Worm (Caenorhabditis elegans): ENCODE measurements around the gene nhr-178.

Gene nhr-178

ce11 chrV:1578572-1579230, 29.1 kb downstream of the nhr-178 start:
- 0 out of 2 replicates have a peak, but pooled peaks have one; percentile 56 for TF ChIP-seq scrt-1 (GFP tag; IDR thresholded peaks at IDR 0.05)
- TF ChIP-seq F13C5.2 (tag; optimal IDR thresholded peaks at IDR 0.05), result no peak
- no peak for TF ChIP-seq B0310.2 (tag; optimal IDR thresholded peaks at IDR 0.05)
- no peak for TF ChIP-seq hmbx-1 (tag; optimal IDR thresholded peaks at IDR 0.05)
- no peak for TF ChIP-seq hnd-1 (tag; optimal IDR thresholded peaks at IDR 0.05)
- TF ChIP-seq hmg-4 (GFP tag; optimal IDR thresholded peaks at IDR 0.05), result peak; percentile 58

DNA sequence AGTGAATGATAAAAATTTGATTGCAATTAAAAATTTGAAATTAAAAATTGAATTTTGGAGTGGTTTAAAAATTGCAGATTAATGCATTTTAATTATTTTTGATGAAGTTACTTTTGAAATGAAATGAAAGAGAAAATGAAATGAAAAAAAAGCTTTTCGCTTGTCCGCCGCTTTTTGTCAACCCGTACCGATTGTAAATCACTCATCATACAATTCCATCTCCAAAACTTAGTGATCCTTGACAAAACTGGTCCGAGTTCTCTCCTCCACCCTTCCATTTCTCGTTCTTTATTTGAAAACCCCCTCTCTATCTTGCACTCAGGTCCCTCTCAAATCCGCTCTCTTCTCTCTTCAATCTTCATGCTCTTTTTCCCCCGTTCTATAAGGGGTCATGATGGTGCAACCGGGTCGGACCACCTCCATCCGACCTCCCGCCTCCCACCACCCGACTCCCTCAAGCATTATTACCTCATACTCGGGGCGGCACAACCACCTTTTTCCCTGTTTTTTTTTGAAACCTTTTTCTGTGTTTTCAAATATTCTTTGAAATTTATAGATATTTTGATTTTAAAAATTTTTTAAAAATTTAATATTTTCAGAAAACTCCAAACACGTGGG, 30.6 kb downstream of the nhr-178 start:
- TF ChIP-seq flt-1 (GFP tag; IDR thresholded peaks at IDR 0.05), result 0 out of 2 replicates have a peak, but pooled peaks have one; percentile 21
- TF ChIP-seq ceh-36 (tag; optimal IDR thresholded peaks at IDR 0.05), result no peak
- peak; percentile 11; the same call in 1 of the 2 replicates for TF ChIP-seq pes-1 (GFP tag; IDR thresholded peaks at IDR 0.05)
- TF ChIP-seq hmg-4 (GFP tag; optimal IDR thresholded peaks at IDR 0.05), result peak; percentile 30

ce11 chrV:1575493-1576084, 32.2 kb downstream of the nhr-178 start:
- TF ChIP-seq ceh-36 (tag; optimal IDR thresholded peaks at IDR 0.05) (peak; percentile 22), F13C5.2 (tag; optimal IDR thresholded peaks at IDR 0.05) (no peak)

DNA sequence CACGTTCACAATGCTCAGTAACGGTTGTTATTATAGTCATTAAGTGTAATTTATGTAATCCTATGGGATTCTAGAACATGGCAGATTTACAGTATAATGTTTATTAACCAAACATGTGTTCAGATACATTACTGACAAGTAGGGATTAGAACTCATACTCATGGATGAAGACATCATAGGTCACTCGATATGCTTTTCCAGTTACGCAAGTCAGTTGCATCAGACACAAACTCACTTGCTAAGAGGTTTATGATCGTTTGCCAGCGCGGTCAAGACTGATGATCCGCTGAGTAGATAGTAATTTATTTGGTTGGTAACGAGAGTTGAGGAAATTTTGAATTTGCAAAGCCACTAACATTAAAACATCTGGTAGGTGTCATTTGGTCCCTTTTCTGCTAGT, 33.2 kb downstream of the nhr-178 start:
- TF ChIP-seq pes-1 (GFP tag; IDR thresholded peaks at IDR 0.05) (no peak), flt-1 (GFP tag; IDR thresholded peaks at IDR 0.05) (no peak), ceh-13 (GFP tag; optimal IDR thresholded peaks at IDR 0.05) (no peak), tbx-11 (GFP tag; IDR thresholded peaks at IDR 0.05) (no peak), B0310.2 (tag; optimal IDR thresholded peaks at IDR 0.05) (no peak), ets-7 (tag; optimal IDR thresholded peaks at IDR 0.05) (no peak), ceh-36 (tag; optimal IDR thresholded peaks at IDR 0.05) (no peak), sea-1 (GFP tag; conservative IDR thresholded peaks at IDR 0.05) (no peak)

ce11 chrV:1572585-1572984, 35.2 kb downstream of the nhr-178 start:
- TF ChIP-seq pes-1 (GFP tag; IDR thresholded peaks at IDR 0.05), result no peak
- TF ChIP-seq hmg-4 (GFP tag; optimal IDR thresholded peaks at IDR 0.05), result peak; percentile 42
- no peak for TF ChIP-seq hmbx-1 (tag; optimal IDR thresholded peaks at IDR 0.05)
- TF ChIP-seq ceh-36 (tag; optimal IDR thresholded peaks at IDR 0.05), result no peak

ce11 chrV:1570679-1571078, 37.1 kb downstream of the nhr-178 start:
- TF ChIP-seq ceh-36 (tag; optimal IDR thresholded peaks at IDR 0.05), result no peak
- TF ChIP-seq hmg-4 (GFP tag; optimal IDR thresholded peaks at IDR 0.05), result peak; percentile 71

DNA sequence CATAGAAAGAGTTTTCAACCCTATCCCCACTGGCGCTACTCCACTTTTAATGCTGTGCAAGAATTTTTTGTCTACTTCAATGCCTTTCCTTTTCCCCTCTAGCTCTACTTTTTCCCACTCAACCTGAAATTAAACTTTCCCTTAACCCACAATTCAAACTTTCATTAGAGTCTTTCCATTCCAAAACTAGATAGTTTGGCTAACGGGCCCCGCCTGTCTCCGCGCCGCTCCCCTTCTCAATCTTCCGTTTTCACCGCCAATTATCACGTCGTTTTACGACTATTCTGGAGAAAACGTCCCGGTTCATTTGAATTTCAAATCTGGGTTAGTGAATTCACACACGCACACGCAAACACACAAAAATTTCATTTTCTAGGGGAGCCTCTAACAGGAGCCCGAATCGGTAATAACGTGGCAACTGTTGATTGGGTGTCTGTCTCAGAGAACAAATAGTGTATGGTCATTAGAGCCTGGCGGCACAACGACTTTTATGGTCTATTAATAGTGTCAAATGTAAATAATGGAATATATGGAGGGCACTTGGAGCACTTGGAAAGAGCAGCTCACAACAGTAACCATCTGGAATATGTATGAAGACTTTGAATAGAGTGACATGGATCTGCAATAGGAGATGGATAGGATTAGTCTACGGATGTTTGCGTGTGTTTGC, 37.9 kb downstream of the nhr-178 start:
- TF ChIP-seq hnd-1 (tag; optimal IDR thresholded peaks at IDR 0.05) (no peak), hmg-4 (GFP tag; optimal IDR thresholded peaks at IDR 0.05) (no peak), sea-1 (GFP tag; conservative IDR thresholded peaks at IDR 0.05) (no peak), scrt-1 (GFP tag; IDR thresholded peaks at IDR 0.05) (0 out of 2 replicates have a peak, but pooled peaks have one; percentile 56), B0310.2 (tag; optimal IDR thresholded peaks at IDR 0.05) (no peak), ets-7 (tag; optimal IDR thresholded peaks at IDR 0.05) (no peak)

DNA sequence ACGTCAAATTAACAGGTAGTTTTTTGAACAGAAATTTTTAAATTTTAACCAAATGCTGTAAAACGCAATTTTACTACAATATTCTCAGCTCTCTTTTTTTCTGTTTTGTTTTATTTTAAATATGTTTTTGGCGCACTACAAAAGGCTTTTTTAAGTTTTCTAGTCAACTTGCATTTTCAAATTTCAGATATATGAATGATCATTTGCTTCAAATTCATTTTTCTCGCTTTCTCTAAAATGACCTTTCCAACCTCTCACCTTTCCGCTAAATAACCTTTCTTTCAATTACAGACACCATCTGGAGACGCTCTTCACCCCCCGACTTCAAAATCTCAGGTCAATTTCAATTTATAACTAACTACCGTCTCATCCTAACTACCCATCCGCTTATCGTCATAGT, 41.0 kb downstream of the nhr-178 start, which contains the start of gene cdc-25.2:
TSS of gene cdc-25.2 (plus strand) at position 301 of the 400 bp plus-strand sequence.
- TF ChIP-seq tbx-37 (GFP tag; conservative IDR thresholded peaks at IDR 0.05) (no peak), ets-7 (tag; optimal IDR thresholded peaks at IDR 0.05) (no peak), hnd-1 (tag; optimal IDR thresholded peaks at IDR 0.05) (no peak), tra-4 (tag; optimal IDR thresholded peaks at IDR 0.05) (no peak), scrt-1 (GFP tag; IDR thresholded peaks at IDR 0.05) (no peak), hmbx-1 (tag; optimal IDR thresholded peaks at IDR 0.05) (no peak), hmg-4 (GFP tag; optimal IDR thresholded peaks at IDR 0.05) (no peak), F13C5.2 (tag; optimal IDR thresholded peaks at IDR 0.05) (no peak), aly-1 (tag; optimal IDR thresholded peaks at IDR 0.05) (no peak), tbx-11 (GFP tag; IDR thresholded peaks at IDR 0.05) (no peak), sea-1 (GFP tag; conservative IDR thresholded peaks at IDR 0.05) (no peak), pes-1 (GFP tag; IDR thresholded peaks at IDR 0.05) (no peak), ceh-36 (tag; optimal IDR thresholded peaks at IDR 0.05) (no peak), B0310.2 (tag; optimal IDR thresholded peaks at IDR 0.05) (no peak), ama-1 (optimal IDR thresholded peaks at IDR 0.05) (no peak), ceh-13 (GFP tag; optimal IDR thresholded peaks at IDR 0.05) (no peak), flt-1 (GFP tag; IDR thresholded peaks at IDR 0.05) (no peak)
